Fruit fly (Drosophila melanogaster) whole organism, pupa: ENCODE data around the gene CG33648.

Experiments used
- CG12605 ChIP-seq: fragments of 200-800 bp; sonication (Bioruptor generic); IDR thresholded peaks from 2 replicates; pipeline ENCODE4 v1.3.6; 2022; ENCODE audit warnings: missing biosample characterization, missing genetic modification characterization
- CG13204 ChIP-seq: fragments of 200-800 bp; sonication (Bioruptor generic); optimal IDR thresholded peaks from 2 replicates; lab custom pipeline; 2018; ENCODE audit warnings: missing biosample characterization, mild to moderate bottlenecking, missing genetic modification characterization, moderate library complexity
- CG14655 ChIP-seq: fragments of 200-800 bp; sonication (Bioruptor generic); optimal IDR thresholded peaks from 3 replicates; lab custom pipeline; 2017; ENCODE audit warnings: mild to moderate bottlenecking, missing biosample characterization, missing genetic modification reagents, missing genetic modification characterization
- CG32121 ChIP-seq: fragments of 200-800 bp; sonication (Bioruptor generic); IDR thresholded peaks from 2 replicates; pipeline ENCODE4 v1.3.6; 2022; ENCODE audit warnings: missing biosample characterization, missing genetic modification characterization
- CG4496 ChIP-seq: fragments of 200-800 bp; sonication (Bioruptor generic); IDR thresholded peaks from 3 replicates; pipeline ENCODE4 v1.3.6; 2022; ENCODE audit warnings: missing biosample characterization, missing genetic modification characterization
- D1 ChIP-seq: fragments of 200-800 bp; sonication (Bioruptor generic); optimal IDR thresholded peaks from 2 replicates; lab custom pipeline; 2018; ENCODE audit warnings: missing biosample characterization, mild to moderate bottlenecking, missing genetic modification characterization, moderate library complexity
- EcR ChIP-seq: fragments of 200-800 bp; sonication (Bioruptor generic); optimal IDR thresholded peaks from 3 replicates; lab custom pipeline; 2019; ENCODE audit warnings: missing biosample characterization, missing genetic modification characterization, mild to moderate bottlenecking, moderate library complexity, missing genetic modification reagents
- Ets98B ChIP-seq: fragments of 200-800 bp; sonication (Bioruptor generic); IDR thresholded peaks from 2 replicates; pipeline ENCODE4 v1.3.6; 2022; ENCODE audit warnings: missing biosample characterization, missing genetic modification characterization

DNA sequence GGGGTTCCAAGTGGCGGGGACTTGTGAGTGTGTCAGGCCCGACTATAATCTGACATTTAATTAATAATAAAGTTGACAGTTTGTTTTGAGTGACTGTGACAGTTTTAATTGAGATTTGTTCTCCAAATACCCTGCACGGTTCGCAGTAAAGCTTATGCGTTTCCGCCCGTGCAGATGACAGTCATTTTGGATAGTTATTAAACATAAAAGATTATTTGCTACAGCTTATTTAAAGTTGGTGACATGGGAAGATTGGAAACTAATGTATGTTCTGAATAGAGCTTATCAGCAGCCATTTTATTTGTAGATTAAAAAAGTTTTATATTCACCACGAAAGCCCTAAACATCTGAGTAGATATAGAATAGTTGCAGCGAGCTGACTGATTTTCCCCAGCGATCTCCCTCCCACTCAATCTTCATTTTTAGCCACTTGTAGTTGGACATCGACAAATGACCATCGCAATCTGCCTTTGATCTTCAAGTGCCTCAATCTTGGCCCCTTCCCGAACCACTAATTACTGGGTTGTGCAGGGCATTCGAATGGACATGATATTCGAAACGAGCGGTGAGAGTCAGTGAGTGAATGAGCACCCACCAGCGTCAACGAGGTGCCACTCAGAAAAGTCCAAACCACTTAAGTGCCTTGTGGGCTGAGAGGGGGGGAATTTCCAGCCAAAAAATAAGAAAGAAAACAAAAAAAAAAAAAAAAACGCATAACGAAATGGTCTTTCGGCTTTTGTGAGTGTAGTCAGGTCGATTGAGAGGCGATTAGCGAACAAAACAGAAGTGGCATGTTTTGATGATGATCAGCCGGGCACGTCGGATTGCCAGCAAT is 9.5 kb downstream of the CG33648 start:
- TF ChIP-seq CG12605 (GFP tag; lab: Robert Waterston, UW) (no peak), EcR (no peak), CG13204 (GFP tag; lab: Kevin White, UChicago) (no peak), D1 (tag; lab: Kevin White, UChicago) (no peak), CG32121 (GFP tag; lab: Robert Waterston, UW) (no peak), CG14655 (GFP tag; lab: Kevin White, UChicago) (no peak), CG4496 (GFP tag; lab: Robert Waterston, UW) (no peak), Ets98B (no peak)
